Worm (Caenorhabditis elegans) whole organism, midembryonic: ENCODE measurements around the gene K08C7.1.

Experiments used
- flt-1 ChIP-seq: fragments of 200-800 bp; sonication (Bioruptor generic); IDR thresholded peaks from 2 replicates; pipeline ENCODE4 v1.3.6; 2022; ENCODE audit warnings: missing genetic modification characterization, missing compliant biosample characterization
- ref-1 ChIP-seq: fragments of 200-800 bp; sonication (Bioruptor generic); conservative IDR thresholded peaks from 2 replicates; pipeline ENCODE4 v1.3.6; 2022; ENCODE audit warnings: missing genetic modification reagents, missing genetic modification characterization, missing compliant biosample characterization

DNA sequence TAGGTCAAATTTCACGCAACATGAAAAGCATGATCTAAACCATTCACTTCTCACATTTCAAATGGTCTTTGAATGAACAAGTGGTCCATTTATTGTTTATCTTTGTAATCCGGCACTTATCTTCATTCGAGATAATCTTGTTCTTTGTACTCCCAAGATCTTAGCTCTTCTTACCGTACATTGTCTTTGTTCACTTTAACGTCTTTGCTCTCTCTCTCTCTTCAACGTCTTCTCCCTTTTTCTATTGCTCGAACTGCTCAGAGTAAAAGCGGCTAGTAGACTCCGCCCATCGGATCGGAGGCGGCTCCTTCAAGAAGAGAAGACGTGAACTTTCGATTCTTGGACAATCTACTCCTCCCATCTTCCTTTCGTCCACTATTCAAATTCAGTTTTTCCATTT, 20.0 kb upstream of the K08C7.1 start, which contains the start of gene F56C4.1:
- TF ChIP-seq ref-1, result no peak
- TF ChIP-seq flt-1 (GFP tag; lab: Robert Waterston, UW), result no peak
